Worm (Caenorhabditis elegans) whole organism, midembryonic: Measurements from ENCODE around the gene fkh-2.
A peak's percentile ranks its signal among the peaks of the same experiment; 100 is the strongest.

ENCODE experiments used
- T22C8.4 ChIP-seq: fragments of 200-800 bp; sonication (Bioruptor generic); IDR thresholded peaks from 2 replicates; pipeline ENCODE4 v1.3.6; 2022; ENCODE audit warnings: missing genetic modification characterization, missing compliant biosample characterization
- cog-1 ChIP-seq: sonication (generic microtip); optimal IDR thresholded peaks from 2 replicates; lab custom pipeline; 2016; ENCODE audit warnings: missing genetic modification characterization, missing compliant biosample characterization
- flt-1 ChIP-seq: fragments of 200-800 bp; sonication (Bioruptor generic); IDR thresholded peaks from 2 replicates; pipeline ENCODE4 v1.3.6; 2022; ENCODE audit warnings: missing genetic modification characterization, missing compliant biosample characterization
- klf-2 ChIP-seq: fragments of 200-800 bp; sonication (Bioruptor generic); conservative IDR thresholded peaks from 2 replicates; pipeline ENCODE4 v1.3.6; 2022; ENCODE audit warnings: missing genetic modification reagents, missing genetic modification characterization, missing compliant biosample characterization
- med-1 ChIP-seq: sonication (generic microtip); optimal IDR thresholded peaks from 2 replicates; lab custom pipeline; 2017; ENCODE audit warnings: missing genetic modification characterization, mild to moderate bottlenecking, missing compliant biosample characterization, antibody characterized with exemption, missing genetic modification reagents; ENCODE audit not compliant: insufficient read depth
- ref-1 ChIP-seq: fragments of 200-800 bp; sonication (Bioruptor generic); conservative IDR thresholded peaks from 2 replicates; pipeline ENCODE4 v1.3.6; 2022; ENCODE audit warnings: missing genetic modification reagents, missing genetic modification characterization, missing compliant biosample characterization
- tab-1 ChIP-seq: fragments of 200-800 bp; sonication (Bioruptor generic); IDR thresholded peaks from 2 replicates; pipeline ENCODE4 v1.3.6; 2022; ENCODE audit warnings: missing genetic modification characterization, missing compliant biosample characterization
- ztf-23 ChIP-seq: fragments of 200-800 bp; sonication (Bioruptor generic); IDR thresholded peaks from 2 replicates; pipeline ENCODE4 v1.3.6; 2022; ENCODE audit warnings: missing genetic modification reagents, missing genetic modification characterization, missing compliant biosample characterization
- ztf-29 ChIP-seq: fragments of 200-800 bp; sonication (Bioruptor generic); IDR thresholded peaks from 2 replicates; pipeline ENCODE4 v1.3.6; 2022; ENCODE audit warnings: missing genetic modification reagents, missing genetic modification characterization, missing compliant biosample characterization

fkh-2 gene

DNA sequence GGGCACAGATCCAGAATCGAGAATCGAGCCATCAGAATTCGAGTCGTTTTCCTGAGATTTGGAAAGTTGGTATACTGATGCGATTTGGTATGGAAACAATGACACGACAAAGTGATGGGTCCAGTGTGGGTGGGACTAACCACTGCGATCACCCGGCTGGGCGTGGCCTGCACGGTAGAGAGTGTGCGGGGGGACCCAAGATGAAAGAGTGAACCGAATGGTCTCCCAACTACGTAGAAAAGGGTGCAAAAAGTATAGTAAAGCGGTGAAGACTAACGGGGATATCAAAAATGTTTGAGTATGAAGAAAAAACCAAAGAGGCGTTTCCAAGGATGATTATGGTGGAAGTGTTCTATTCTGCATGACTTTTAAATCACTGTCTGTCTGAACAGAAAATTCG is at the start of gene fkh-2:
Gene fkh-2 (minus strand): TSS at position 101 of the 400 bp plus-strand sequence.
- TF ChIP-seq cog-1 (tag; lab: Kevin White, UChicago) (no peak), ztf-29 (GFP tag; lab: Robert Waterston, UW) (no peak)

DNA sequence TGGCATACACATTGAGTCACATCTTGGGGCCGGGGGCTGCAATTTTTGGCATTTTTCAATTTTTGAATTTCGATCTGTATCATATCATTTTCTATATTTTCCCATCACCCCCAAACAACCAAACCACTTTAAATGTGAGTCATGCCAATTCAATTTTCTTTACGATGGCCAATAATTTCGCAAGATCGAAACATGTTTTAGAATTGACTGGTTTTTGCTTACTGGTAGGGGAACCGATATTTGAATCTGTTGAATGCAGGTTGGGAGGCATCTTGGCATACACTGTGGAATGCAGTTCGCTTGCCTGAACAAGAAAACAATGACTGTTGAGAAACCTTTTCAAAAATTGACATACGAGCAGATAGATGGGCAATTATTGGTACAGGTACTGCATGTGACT is 49.0 kb upstream of the fkh-2 start:
- TF ChIP-seq ref-1 = no peak
- TF ChIP-seq cog-1 (tag; lab: Kevin White, UChicago) = no peak
- TF ChIP-seq T22C8.4 (GFP tag; lab: Robert Waterston, UW) = no peak

DNA sequence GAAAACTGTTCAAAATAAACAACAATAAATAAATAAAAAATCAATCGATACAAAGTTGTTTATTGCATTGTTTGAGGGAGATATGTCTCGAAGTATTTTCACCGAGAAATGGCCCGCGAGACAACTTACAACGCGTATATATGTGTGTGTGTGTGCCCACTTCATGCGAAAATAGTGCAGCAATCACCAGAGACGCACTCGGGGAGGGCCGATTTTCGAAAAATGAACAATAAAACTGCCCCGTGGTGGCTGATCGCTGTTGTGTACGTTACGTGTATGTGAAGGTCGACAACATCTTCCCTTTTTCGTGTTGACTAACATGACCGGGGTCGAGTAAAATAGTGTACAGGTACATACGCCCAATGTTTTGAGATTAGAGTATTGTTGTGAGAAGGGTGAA is 46.4 kb upstream of the fkh-2 start:
- TF ChIP-seq tab-1 (0 out of 2 replicates have a peak, but pooled peaks have one; percentile 6), cog-1 (tag; lab: Kevin White, UChicago) (no peak)

DNA sequence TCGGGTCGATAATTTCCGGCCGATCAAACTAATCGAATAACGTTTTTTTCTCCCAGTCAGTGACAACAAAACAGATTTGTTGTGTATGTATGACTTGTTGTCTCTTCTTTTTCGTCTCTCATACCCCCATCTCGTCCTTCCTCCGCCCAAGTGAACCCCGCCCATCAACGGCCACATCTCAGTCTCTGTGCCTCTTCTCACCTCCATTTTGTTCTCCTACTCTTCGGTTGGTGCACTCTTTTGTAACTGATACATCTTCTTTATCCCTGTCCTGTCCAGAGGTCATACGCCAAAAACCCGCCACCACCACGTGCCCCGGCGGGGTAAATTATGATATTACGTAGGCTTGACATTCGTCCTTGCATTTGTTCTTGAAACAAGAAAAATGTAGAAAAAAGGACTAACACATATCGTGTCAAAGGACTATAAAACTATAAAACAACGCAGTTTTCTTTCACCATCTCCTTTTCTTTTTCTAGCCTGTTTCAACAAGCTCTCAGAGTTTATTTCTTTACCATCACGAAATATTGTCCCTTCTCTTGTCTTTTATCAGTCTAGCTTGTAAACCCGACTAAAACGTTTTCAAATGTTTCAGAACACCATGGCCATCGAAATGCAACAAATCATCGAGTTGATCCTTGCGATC is 45.4 kb upstream of the fkh-2 start, which contains the start of gene pmpl-1:
Gene pmpl-1 (plus strand): TSS at position 596 of the 646 bp plus-strand sequence.
- TF ChIP-seq tab-1 (no peak), ref-1 (no peak)

DNA sequence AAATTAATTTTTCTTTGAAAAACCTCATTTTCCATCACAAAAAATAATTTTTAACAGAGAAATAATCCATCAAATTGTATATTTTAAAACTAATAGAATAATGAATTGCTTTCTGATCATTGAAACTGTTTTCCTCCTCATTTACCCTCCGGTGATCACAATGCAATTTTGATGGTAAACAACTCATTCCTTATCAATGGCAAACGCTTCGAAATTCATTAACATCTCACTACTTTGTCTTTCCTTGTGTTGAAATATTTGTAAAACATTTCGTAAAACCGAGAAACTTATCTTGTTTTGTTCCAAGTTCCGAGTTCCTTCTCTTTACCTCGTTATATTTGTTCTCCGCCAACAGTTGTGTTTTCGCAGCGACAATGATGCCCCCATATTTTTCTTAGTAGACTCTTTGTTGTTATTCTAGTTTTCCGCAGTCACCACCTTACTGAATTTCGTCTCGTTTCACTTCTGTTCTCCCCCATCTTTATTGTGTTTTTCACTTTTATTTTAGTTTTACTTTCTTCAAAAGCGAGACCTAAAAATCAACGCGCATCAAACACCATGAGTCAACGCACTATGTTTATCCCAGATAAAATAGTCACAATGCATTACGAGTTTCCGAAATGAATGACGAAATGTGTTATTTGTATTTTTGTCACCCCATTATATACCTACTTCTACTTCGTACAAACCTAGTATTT is 43.1 kb upstream of the fkh-2 start:
- TF ChIP-seq klf-2 (GFP tag; lab: Robert Waterston, UW) = no peak
- no peak for TF ChIP-seq med-1 (GFP tag; lab: Kevin White, UChicago)
- TF ChIP-seq flt-1 (GFP tag; lab: Robert Waterston, UW) = no peak
- TF ChIP-seq ref-1 = no peak
- TF ChIP-seq ztf-23 (GFP tag; lab: Robert Waterston, UW) = no peak
- no peak for TF ChIP-seq ztf-29 (GFP tag; lab: Robert Waterston, UW)
- no peak for TF ChIP-seq tab-1
- TF ChIP-seq cog-1 (tag; lab: Kevin White, UChicago) = no peak
- TF ChIP-seq T22C8.4 (GFP tag; lab: Robert Waterston, UW) = no peak

DNA sequence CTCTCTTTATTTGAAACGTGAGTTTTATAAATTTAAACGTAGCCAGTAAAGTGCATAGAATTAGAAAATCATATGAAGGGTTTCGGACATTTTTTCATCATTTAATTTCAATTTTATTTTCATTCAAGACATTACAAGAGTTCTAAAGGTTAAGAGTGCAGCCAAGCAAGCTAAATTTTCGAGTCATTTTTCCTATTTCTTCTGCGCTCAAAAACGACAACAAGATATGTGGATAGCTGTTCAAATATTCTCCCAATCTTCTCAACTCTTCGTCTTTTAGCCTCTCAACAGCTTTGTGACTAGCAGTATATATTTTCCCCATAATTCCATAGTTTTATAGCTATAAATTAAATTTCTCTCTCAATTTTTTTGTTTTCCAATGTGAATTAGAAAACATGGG is 41.5 kb upstream of the fkh-2 start:
- TF ChIP-seq ref-1 = no peak
- no peak for TF ChIP-seq flt-1 (GFP tag; lab: Robert Waterston, UW)
- TF ChIP-seq T22C8.4 (GFP tag; lab: Robert Waterston, UW) = no peak
- TF ChIP-seq ztf-29 (GFP tag; lab: Robert Waterston, UW) = no peak
- TF ChIP-seq cog-1 (tag; lab: Kevin White, UChicago) = no peak
- TF ChIP-seq tab-1 = no peak
- no peak for TF ChIP-seq ztf-23 (GFP tag; lab: Robert Waterston, UW)
- no peak for TF ChIP-seq med-1 (GFP tag; lab: Kevin White, UChicago)

DNA sequence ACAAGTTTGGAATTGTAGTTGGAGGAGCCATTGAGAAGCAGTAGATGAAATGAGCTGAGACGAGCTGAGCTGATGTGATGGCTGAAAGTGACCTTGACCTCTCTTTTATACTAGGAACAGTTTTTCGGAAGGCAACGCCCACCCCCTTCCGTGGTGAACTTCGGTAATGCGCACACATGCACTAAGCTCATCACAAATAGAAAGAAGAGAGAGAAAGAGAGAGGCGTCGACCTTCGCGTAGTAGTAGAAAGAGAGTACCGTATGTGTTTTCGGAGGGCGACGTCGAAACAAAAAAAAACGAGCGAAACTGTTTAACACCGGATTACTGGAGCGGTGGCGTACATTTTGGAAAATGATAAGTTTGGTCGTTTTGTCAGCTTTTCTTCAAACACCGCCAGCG is 38.9 kb upstream of the fkh-2 start, which contains the start of gene marg-1:
Gene marg-1 (minus strand): TSS at position 101 of the 400 bp plus-strand sequence.
- TF ChIP-seq cog-1 (tag; lab: Kevin White, UChicago) (no peak), ztf-23 (GFP tag; lab: Robert Waterston, UW) (no peak), ztf-29 (GFP tag; lab: Robert Waterston, UW) (no peak), T22C8.4 (GFP tag; lab: Robert Waterston, UW) (no peak), ref-1 (no peak), med-1 (GFP tag; lab: Kevin White, UChicago) (no peak), flt-1 (GFP tag; lab: Robert Waterston, UW) (no peak), klf-2 (GFP tag; lab: Robert Waterston, UW) (no peak), tab-1 (no peak)

DNA sequence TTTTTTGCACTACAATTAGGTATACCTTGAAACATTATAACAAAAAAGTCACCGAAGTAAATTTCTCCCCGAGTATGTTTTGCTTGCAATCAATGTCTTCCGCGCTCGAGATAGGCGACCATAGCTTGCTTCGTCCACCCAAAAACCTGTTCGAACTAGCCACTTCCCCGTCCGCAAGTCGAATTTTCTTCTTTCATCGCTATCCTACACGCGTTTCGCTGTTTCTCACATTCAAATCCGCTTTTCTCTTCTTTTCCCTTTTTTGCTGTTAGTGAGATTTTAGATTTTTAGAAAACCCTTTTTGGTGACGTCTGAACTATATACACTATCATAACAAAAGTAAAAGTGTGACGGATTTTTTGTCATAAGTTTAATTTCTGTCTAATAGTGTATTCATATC is 31.1 kb upstream of the fkh-2 start:
- TF ChIP-seq ref-1 = no peak
- no peak for TF ChIP-seq klf-2 (GFP tag; lab: Robert Waterston, UW)
- no peak for TF ChIP-seq ztf-29 (GFP tag; lab: Robert Waterston, UW)
- TF ChIP-seq T22C8.4 (GFP tag; lab: Robert Waterston, UW) = no peak
- TF ChIP-seq flt-1 (GFP tag; lab: Robert Waterston, UW) = no peak
- no peak for TF ChIP-seq tab-1
- no peak for TF ChIP-seq cog-1 (tag; lab: Kevin White, UChicago)
- no peak for TF ChIP-seq med-1 (GFP tag; lab: Kevin White, UChicago)
- no peak for TF ChIP-seq ztf-23 (GFP tag; lab: Robert Waterston, UW)

DNA sequence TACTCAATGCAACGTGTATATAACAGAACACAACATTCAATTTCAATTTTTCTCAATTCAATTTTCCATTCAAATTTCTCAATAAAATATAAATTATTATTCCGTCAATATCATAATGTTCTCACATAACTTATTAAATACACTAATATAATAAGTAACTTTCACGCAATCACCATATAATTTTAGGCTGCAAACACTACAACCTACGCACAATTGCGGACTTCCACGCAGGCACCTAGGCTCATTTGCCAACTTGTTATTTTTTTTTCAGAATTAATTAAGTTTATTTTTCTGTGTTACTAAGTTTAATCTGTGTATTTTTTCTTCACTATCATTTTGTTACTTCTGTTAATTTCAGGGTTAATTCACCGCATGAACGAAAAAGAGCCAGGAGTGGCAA is 30.3 kb upstream of the fkh-2 start, which contains the start of gene F47B7.2:
Gene F47B7.2 (plus strand): TSS at position 358 of the 400 bp plus-strand sequence.
- TF ChIP-seq med-1 (GFP tag; lab: Kevin White, UChicago) (no peak), ztf-29 (GFP tag; lab: Robert Waterston, UW) (no peak), cog-1 (tag; lab: Kevin White, UChicago) (no peak), klf-2 (GFP tag; lab: Robert Waterston, UW) (no peak)

DNA sequence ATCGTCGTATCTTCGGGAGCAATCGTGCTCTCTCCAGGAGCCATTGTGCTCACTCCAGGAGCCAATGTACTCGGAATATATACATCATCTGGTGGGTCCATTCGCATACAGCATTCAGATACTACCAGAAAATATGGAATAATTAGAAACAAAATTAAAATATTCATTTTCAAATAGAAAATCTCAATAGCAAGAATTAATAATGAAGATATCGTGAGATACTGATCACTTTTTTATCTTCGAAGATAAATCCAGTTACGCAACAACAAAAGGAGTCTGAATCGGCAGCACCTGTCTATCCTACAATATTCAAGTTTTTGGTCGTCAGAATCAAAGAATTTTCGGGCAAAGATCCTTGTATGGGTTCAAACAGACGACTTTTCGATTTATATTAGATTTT is 26.6 kb upstream of the fkh-2 start, which contains the start of gene F47B7.5:
Gene F47B7.5 (minus strand): TSS at position 101 of the 400 bp plus-strand sequence.
- no peak for TF ChIP-seq ref-1

DNA sequence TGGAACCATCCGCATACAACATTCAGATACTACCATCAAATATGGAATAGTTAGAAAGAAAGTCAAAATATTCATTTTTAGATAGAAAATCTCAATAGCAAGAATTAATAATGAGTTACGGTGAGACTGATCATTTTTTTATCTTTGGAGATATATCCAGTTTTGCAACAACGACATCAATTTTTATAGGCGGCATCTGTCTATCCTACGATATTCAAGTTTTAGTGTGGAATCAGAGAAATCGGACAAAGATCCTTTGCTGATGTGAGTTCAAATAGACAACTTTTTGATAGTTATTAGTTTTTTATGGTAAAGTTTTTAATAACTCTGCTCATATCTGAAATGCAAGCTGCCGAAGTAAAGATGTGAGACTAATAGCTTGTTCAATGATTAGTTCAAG is 24.4 kb upstream of the fkh-2 start, which contains the start of gene F47B7.4:
Gene F47B7.4 (minus strand): TSS at position 101 of the 400 bp plus-strand sequence.
- TF ChIP-seq klf-2 (GFP tag; lab: Robert Waterston, UW) (no peak), ref-1 (no peak), flt-1 (GFP tag; lab: Robert Waterston, UW) (no peak), ztf-23 (GFP tag; lab: Robert Waterston, UW) (no peak), T22C8.4 (GFP tag; lab: Robert Waterston, UW) (no peak), ztf-29 (GFP tag; lab: Robert Waterston, UW) (no peak), tab-1 (no peak), med-1 (GFP tag; lab: Kevin White, UChicago) (no peak), cog-1 (tag; lab: Kevin White, UChicago) (no peak)
